Worm (Caenorhabditis elegans): ENCODE results near the gene sma-10.

- no peak for TF ChIP-seq tbx-2 (tag; optimal IDR thresholded peaks at IDR 0.05)
- no peak for TF ChIP-seq ceh-9 (tag; optimal IDR thresholded peaks at IDR 0.05)
- TF ChIP-seq elt-4 (tag; optimal IDR thresholded peaks at IDR 0.05) = no peak
- TF ChIP-seq fkh-6 (tag; optimal IDR thresholded peaks at IDR 0.05) = no peak
- TF ChIP-seq ceh-34 (tag; optimal IDR thresholded peaks at IDR 0.05) = no peak
- no peak for TF ChIP-seq ceh-14 (tag; optimal IDR thresholded peaks at IDR 0.05)
These were observed 38.1 kb upstream of the sma-10 start for ce11 chrIV:236138-236537.

All from whole organism, late embryonic.